Worm (Caenorhabditis elegans): ENCODE measurements around the gene srbc-58.

- TF ChIP-seq dao-5 (tag; optimal IDR thresholded peaks at IDR 0.05) (no peak), him-1 (tag; optimal IDR thresholded peaks at IDR 0.05) (no peak)
Observed at ce11 chrV:782432-782831, 7.6 kb downstream of the srbc-58 start, which contains the start of gene srab-16.

Measured in whole organism, L4/young adult.